Fruit fly (Drosophila melanogaster) whole organism, embryonic: ENCODE data around the gene RhoGAP19D.

Experiments used
- Awh ChIP-seq: fragments of 200-800 bp; sonication (Bioruptor generic); IDR thresholded peaks from 2 replicates; pipeline ENCODE4, ENCODE4 v1.3.6; 2022; ENCODE audit warnings: missing biosample characterization, missing genetic modification characterization
- CG10462 ChIP-seq: fragments of 200-800 bp; sonication (Bioruptor generic); optimal IDR thresholded peaks from 2 replicates; lab custom pipeline; 2016; ENCODE audit warnings: missing biosample characterization, missing genetic modification characterization
- CG10565 ChIP-seq: fragments of 200-800 bp; sonication (Bioruptor generic); optimal IDR thresholded peaks from 3 replicates; lab custom pipeline; 2016; ENCODE audit warnings: missing biosample characterization, mild to moderate bottlenecking, missing genetic modification characterization
- CG10959 ChIP-seq: fragments of 200-800 bp; sonication (Bioruptor generic); IDR thresholded peaks from 2 replicates; pipeline ENCODE4 v1.3.6; 2022; ENCODE audit warnings: missing biosample characterization, missing genetic modification characterization
- CG11695 ChIP-seq: fragments of 200-800 bp; sonication (Bioruptor generic); IDR thresholded peaks from 3 replicates; pipeline ENCODE4 v1.3.6; 2022; ENCODE audit warnings: missing biosample characterization, missing genetic modification characterization
- CG12659 ChIP-seq: fragments of 200-800 bp; sonication (Bioruptor generic); optimal IDR thresholded peaks from 3 replicates; lab custom pipeline; 2017; ENCODE audit warnings: mild to moderate bottlenecking, missing biosample characterization, missing genetic modification reagents, missing genetic modification characterization
- CG15514 ChIP-seq: fragments of 200-800 bp; sonication (Bioruptor generic); optimal IDR thresholded peaks from 3 replicates; lab custom pipeline; 2017; ENCODE audit warnings: missing biosample characterization, missing genetic modification characterization, mild to moderate bottlenecking, moderate library complexity, missing genetic modification reagents
- CG15601 ChIP-seq: fragments of 200-800 bp; sonication (Bioruptor generic); optimal IDR thresholded peaks from 3 replicates; lab custom pipeline; 2019; ENCODE audit warnings: missing biosample characterization, mild to moderate bottlenecking, missing genetic modification characterization, moderate library complexity
- CG16779 ChIP-seq: fragments of 200-800 bp; sonication (Bioruptor generic); IDR thresholded peaks from 2 replicates; pipeline ENCODE4 v1.3.6; 2022; ENCODE audit warnings: missing biosample characterization, missing genetic modification characterization
- CG2129 ChIP-seq: fragments of 200-800 bp; sonication (Bioruptor generic); IDR thresholded peaks from 2 replicates; pipeline ENCODE4 v1.3.6; 2022; ENCODE audit warnings: missing biosample characterization, missing genetic modification characterization; ENCODE audit not compliant: partially characterized antibody
- CG3065 ChIP-seq: fragments of 200-800 bp; sonication (Bioruptor generic); optimal IDR thresholded peaks from 2 replicates; lab custom pipeline; 2016; ENCODE audit warnings: missing biosample characterization, missing genetic modification characterization
- CG32772 ChIP-seq: fragments of 200-800 bp; sonication (Bioruptor generic); IDR thresholded peaks from 2 replicates; pipeline ENCODE4 v1.3.6; 2022; ENCODE audit warnings: missing biosample characterization, missing genetic modification characterization
- CG3838 ChIP-seq: fragments of 200-800 bp; sonication (Bioruptor generic); optimal IDR thresholded peaks from 3 replicates; lab custom pipeline; 2016; ENCODE audit warnings: missing biosample characterization, missing genetic modification characterization
- CG42726 ChIP-seq: fragments of 200-800 bp; sonication (Bioruptor generic); IDR thresholded peaks from 2 replicates; pipeline ENCODE4 v1.3.6; 2022; ENCODE audit warnings: missing biosample characterization, missing genetic modification characterization; ENCODE audit not compliant: partially characterized antibody
- CG4854 ChIP-seq: fragments of 200-800 bp; sonication (Bioruptor generic); optimal IDR thresholded peaks from 2 replicates; lab custom pipeline; 2016; ENCODE audit warnings: missing biosample characterization, missing genetic modification characterization, inconsistent platforms
- CG5953 ChIP-seq: fragments of 200-800 bp; sonication (Bioruptor generic); IDR thresholded peaks from 2 replicates; pipeline ENCODE4 v1.3.6; 2022; ENCODE audit warnings: missing biosample characterization, missing genetic modification characterization
- CG6272 ChIP-seq: fragments of 200-800 bp; sonication (Bioruptor generic); IDR thresholded peaks from 2 replicates; pipeline ENCODE4 v1.3.6; 2022; ENCODE audit warnings: missing biosample characterization, missing genetic modification characterization
- CG6654 ChIP-seq: fragments of 200-800 bp; sonication (Bioruptor generic); optimal IDR thresholded peaks from 2 replicates; lab custom pipeline; 2017; ENCODE audit warnings: missing biosample characterization, mild to moderate bottlenecking, missing genetic modification characterization
- CG6813 ChIP-seq: fragments of 200-800 bp; sonication (Bioruptor generic); optimal IDR thresholded peaks from 2 replicates; lab custom pipeline; 2017; ENCODE audit warnings: missing biosample characterization, missing genetic modification characterization, mild to moderate bottlenecking, moderate library complexity, missing genetic modification reagents
- CG7928 ChIP-seq: fragments of 200-800 bp; sonication (Bioruptor generic); optimal IDR thresholded peaks from 2 replicates; lab custom pipeline; 2017; ENCODE audit warnings: missing biosample characterization, mild to moderate bottlenecking, missing genetic modification characterization
- CG8089 ChIP-seq: fragments of 200-800 bp; sonication (Bioruptor generic); optimal IDR thresholded peaks from 3 replicates; lab custom pipeline; 2016; ENCODE audit warnings: missing biosample characterization, missing genetic modification characterization
- CTCF ChIP-seq: fragments of 200-800 bp; sonication (Bioruptor generic); optimal IDR thresholded peaks from 2 replicates; lab custom pipeline; 2017; ENCODE audit warnings: missing biosample characterization, mild to moderate bottlenecking, missing genetic modification characterization, moderate library complexity
- Dbx ChIP-seq: fragments of 200-800 bp; sonication (Bioruptor generic); IDR thresholded peaks from 3 replicates; pipeline ENCODE4 v1.3.6; 2022; ENCODE audit warnings: missing biosample characterization, missing genetic modification characterization
- Dip2 ChIP-seq: fragments of 200-800 bp; sonication (Bioruptor generic); IDR thresholded peaks from 2 replicates; pipeline ENCODE4 v1.3.6; 2022; ENCODE audit warnings: missing biosample characterization, missing genetic modification characterization
- Ets65A ChIP-seq: fragments of 200-800 bp; sonication (Bioruptor generic); peaks from one replicate; lab custom pipeline; 2016; ENCODE audit warnings: missing biosample characterization, missing genetic modification characterization
- GATAe ChIP-seq: fragments of 200-800 bp; sonication (Bioruptor generic); conservative IDR thresholded peaks from 2 replicates; pipeline ENCODE4 v1.3.6; 2022; ENCODE audit warnings: missing biosample characterization, missing genetic modification characterization
- HLH3B ChIP-seq: fragments of 200-800 bp; sonication (Bioruptor generic); IDR thresholded peaks from 2 replicates; pipeline ENCODE4 v1.3.6; 2022; ENCODE audit warnings: missing biosample characterization, missing genetic modification characterization
- HLH54F ChIP-seq: fragments of 200-800 bp; sonication (Bioruptor generic); optimal IDR thresholded peaks from 3 replicates; lab custom pipeline; 2016; ENCODE audit warnings: missing biosample characterization, missing genetic modification characterization
- Lpt ChIP-seq: fragments of >200 bp; optimal IDR thresholded peaks from 2 replicates; lab custom pipeline; 2018; ENCODE audit warnings: missing biosample characterization, missing genetic modification characterization
- Neu2 ChIP-seq: fragments of 200-800 bp; sonication (Bioruptor generic); optimal IDR thresholded peaks from 3 replicates; lab custom pipeline; 2016; ENCODE audit warnings: missing biosample characterization, missing genetic modification characterization, borderline replicate concordance
- Optix ChIP-seq: fragments of 200-800 bp; sonication (Bioruptor generic); IDR thresholded peaks from 3 replicates; pipeline ENCODE4 v1.3.6; 2022; ENCODE audit warnings: missing biosample characterization, missing genetic modification characterization
- Pdp1 ChIP-seq, 2 experiments: fragments of 200-800 bp; sonication (Bioruptor generic); optimal IDR thresholded peaks; 3 replicates each; lab custom pipeline; 2016; ENCODE audit warnings: missing biosample characterization in 2 of 2, missing genetic modification characterization in 2 of 2, mild to moderate bottlenecking in 1 of 2, moderate library complexity in 1 of 2
- Ptx1 ChIP-seq: fragments of 200-800 bp; sonication (Bioruptor generic); IDR thresholded peaks from 2 replicates; pipeline ENCODE4 v1.3.6; 2022; ENCODE audit warnings: missing biosample characterization, missing genetic modification characterization
- Ravus ChIP-seq: fragments of 200-800 bp; sonication (Bioruptor generic); IDR thresholded peaks from 2 replicates; pipeline ENCODE4 v1.3.6; 2022; ENCODE audit warnings: missing biosample characterization, missing genetic modification characterization
- Scr ChIP-seq: fragments of 200-800 bp; sonication (Bioruptor generic); IDR thresholded peaks from 2 replicates; pipeline ENCODE4 v1.3.6; 2022; ENCODE audit warnings: missing biosample characterization, missing genetic modification characterization; ENCODE audit not compliant: partially characterized antibody
- aop ChIP-seq: fragments of 200-800 bp; sonication (Bioruptor generic); IDR thresholded peaks from 2 replicates; pipeline ENCODE4 v1.3.6; 2022; ENCODE audit warnings: missing biosample characterization, missing genetic modification characterization
- ase ChIP-seq: fragments of 200-800 bp; sonication (Bioruptor generic); IDR thresholded peaks from 3 replicates; pipeline ENCODE4 v1.3.6; 2022; ENCODE audit warnings: missing biosample characterization, missing genetic modification characterization
- crp ChIP-seq, 2 experiments: fragments of 200-800 bp; sonication (Bioruptor generic); optimal IDR thresholded peaks; 2 replicates in 1 of 2; 3 replicates in 1 of 2; lab custom pipeline; 2017; ENCODE audit warnings: missing biosample characterization in 2 of 2, missing genetic modification characterization in 2 of 2, mild to moderate bottlenecking in 1 of 2, moderate library complexity in 1 of 2
- danr ChIP-seq: fragments of 200-800 bp; sonication (Bioruptor generic); IDR thresholded peaks from 2 replicates; pipeline ENCODE4 v1.3.6; 2022; ENCODE audit warnings: missing biosample characterization, missing genetic modification characterization
- dm ChIP-seq: fragments of 200-800 bp; sonication (Bioruptor generic); optimal IDR thresholded peaks from 3 replicates; lab custom pipeline; 2016; ENCODE audit warnings: missing biosample characterization, missing genetic modification characterization
- ewg ChIP-seq: fragments of 200-800 bp; sonication (Bioruptor generic); optimal IDR thresholded peaks from 3 replicates; lab custom pipeline; 2017; ENCODE audit warnings: mild to moderate bottlenecking, missing biosample characterization, missing genetic modification reagents, missing genetic modification characterization
- gt ChIP-seq: fragments of 200-800 bp; sonication (Bioruptor generic); IDR thresholded peaks from 2 replicates; pipeline ENCODE4 v1.3.6; 2022; ENCODE audit warnings: missing biosample characterization, missing genetic modification characterization
- hb ChIP-seq: fragments of 200-800 bp; sonication (Bioruptor generic); IDR thresholded peaks from 3 replicates; pipeline ENCODE4 v1.3.6; 2022; ENCODE audit warnings: missing biosample characterization, missing genetic modification characterization; ENCODE audit not compliant: partially characterized antibody
- insv ChIP-seq, 2 experiments: fragments of 200-800 bp; sonication (Bioruptor generic); optimal IDR thresholded peaks; 3 replicates each; lab custom pipeline; 2016 to 2018; ENCODE audit warnings: missing biosample characterization in 2 of 2, missing genetic modification characterization in 2 of 2
- jumu ChIP-seq: fragments of 200-800 bp; sonication (Bioruptor generic); optimal IDR thresholded peaks from 3 replicates; lab custom pipeline; 2016; ENCODE audit warnings: missing biosample characterization, missing genetic modification characterization
- lmd ChIP-seq: fragments of 200-800 bp; sonication (Bioruptor generic); IDR thresholded peaks from 2 replicates; pipeline ENCODE4 v1.3.6; 2022; ENCODE audit warnings: missing biosample characterization, missing genetic modification characterization
- nerfin-2 ChIP-seq: fragments of 200-800 bp; sonication (Bioruptor generic); IDR thresholded peaks from 2 replicates; pipeline ENCODE4 v1.3.6; 2022; ENCODE audit warnings: missing biosample characterization, missing genetic modification characterization; ENCODE audit not compliant: partially characterized antibody
- sd ChIP-seq: fragments of 200-800 bp; sonication (Bioruptor generic); optimal IDR thresholded peaks from 3 replicates; lab custom pipeline; 2018; ENCODE audit warnings: missing biosample characterization, mild to moderate bottlenecking, missing genetic modification characterization, moderate library complexity
- sqz ChIP-seq: fragments of 200-800 bp; sonication (Bioruptor generic); optimal IDR thresholded peaks from 3 replicates; lab custom pipeline; 2018; ENCODE audit warnings: missing biosample characterization, mild to moderate bottlenecking, missing genetic modification characterization
- stc ChIP-seq: fragments of 200-800 bp; sonication (Bioruptor generic); IDR thresholded peaks from 2 replicates; pipeline ENCODE4 v1.3.6; 2022; ENCODE audit warnings: missing biosample characterization, missing genetic modification characterization
- vfl ChIP-seq: fragments of 200-800 bp; sonication (Bioruptor generic); optimal IDR thresholded peaks from 2 replicates; lab custom pipeline; 2016; ENCODE audit warnings: missing biosample characterization, missing genetic modification characterization

Gene RhoGAP19D

dm6 chrX:20510540-20510939 is at the start of gene RhoGAP19D (continued):
- TF ChIP-seq crp (GFP tag; optimal IDR thresholded peaks at IDR 0.05; lab: Kevin White, UChicago) (no peak), gt (no peak), CG5953 (GFP tag; lab: Robert Waterston, UW) (0 out of 2 replicates have a peak, but pooled peaks have one; percentile 37), HLH3B (GFP tag; lab: Robert Waterston, UW) (peak; percentile 32; the same call in 1 of the 2 replicates), Dip2 (GFP tag; lab: Robert Waterston, UW) (no peak), CG11695 (GFP tag; lab: Robert Waterston, UW) (no peak), CG32772 (GFP tag; lab: Robert Waterston, UW) (peak; percentile 68), CG6654 (GFP tag; lab: Kevin White, UChicago) (no peak), ase (GFP tag; lab: Robert Waterston, UW) (no peak), CG16779 (peak; percentile 58), aop (no peak), dm (no peak), CTCF (GFP tag; lab: Kevin White, UChicago) (peak; percentile 30), insv (GFP tag; optimal IDR thresholded peaks at IDR 0.05; lab: Kevin White, UChicago) (peak in 1 of 2 experiments; percentile 38), nerfin-2 (GFP tag; lab: Robert Waterston, UW) (peak; percentile 86), sqz (no peak), Pdp1 (GFP tag; optimal IDR thresholded peaks at IDR 0.05; lab: Kevin White, UChicago) (peak; percentile 58 to 62), CG12659 (peak; percentile 82), ewg (GFP tag; lab: Kevin White, UChicago) (no peak), CG3065 (GFP tag; lab: Kevin White, UChicago) (no peak), CG4854 (GFP tag; lab: Kevin White, UChicago) (peak; percentile 40), stc (GFP tag; lab: Robert Waterston, UW) (peak; percentile 27; the same call in 1 of the 2 replicates), CG42726 (GFP tag; lab: Robert Waterston, UW) (peak; percentile 98), sd (peak; percentile 14), CG10462 (GFP tag; lab: Kevin White, UChicago) (no peak), CG2129 (peak; percentile 78), GATAe (peak; percentile 47; the same call in 1 of the 2 replicates), Dbx (peak; percentile 88), Awh (GFP tag; lab: Robert Waterston, UW) (no peak), CG15601 (tag; lab: Kevin White, UChicago) (peak; percentile 11), CG6272 (GFP tag; lab: Robert Waterston, UW) (peak; percentile 71), CG8089 (GFP tag; lab: Kevin White, UChicago) (peak; percentile 25), CG10565 (no peak), lmd (GFP tag; lab: Robert Waterston, UW) (peak; percentile 46; the same call in 1 of the 2 replicates), CG7928 (peak; percentile 32), Lpt (GFP tag; lab: Kevin White, UChicago) (no peak), CG6813 (peak; percentile 7), hb (GFP tag; lab: Robert Waterston, UW) (peak; percentile 93), Optix (0 out of 3 replicates have a peak, but pooled peaks have one; percentile 53), Ravus (no peak), CG3838 (no peak), Scr (GFP tag; lab: Robert Waterston, UW) (peak; percentile 92), Neu2 (GFP tag; lab: Kevin White, UChicago) (no peak), HLH54F (GFP tag; lab: Kevin White, UChicago) (peak; percentile 73), Ets65A (GFP tag; lab: Kevin White, UChicago) (peak; percentile 91), CG10959 (peak; percentile 14; the same call in 1 of the 2 replicates), jumu (GFP tag; lab: Kevin White, UChicago) (peak; percentile 54), vfl (GFP tag; lab: Kevin White, UChicago) (peak; percentile 66), CG15514 (peak; percentile 69), danr (GFP tag; lab: Robert Waterston, UW) (no peak), Ptx1 (GFP tag; lab: Robert Waterston, UW) (peak; percentile 65)
